Worm (Caenorhabditis elegans) whole organism, mixed stage, embryonic: ENCODE results near the gene twk-7.

Source experiments
- M03D4.4 ChIP-seq: sonication (generic microtip); optimal IDR thresholded peaks from 2 replicates; lab custom pipeline; 2017; ENCODE audit warnings: mild to moderate bottlenecking, missing genetic modification characterization, missing compliant biosample characterization
- bed-3 ChIP-seq: fragments of 200-800 bp; sonication (Bioruptor generic); optimal IDR thresholded peaks from 3 replicates; lab custom pipeline; 2018; ENCODE audit warnings: mild to moderate bottlenecking, missing genetic modification characterization, moderate library complexity, missing compliant biosample characterization
- blmp-1 ChIP-seq: fragments of 150-350 bp; optimal IDR thresholded peaks from 2 replicates; lab custom pipeline; 2014; ENCODE audit warnings: missing biosample characterization, missing genetic modification characterization
- ceh-39 ChIP-seq: fragments of 150-350 bp; optimal IDR thresholded peaks from 2 replicates; lab custom pipeline; 2014; ENCODE audit warnings: missing biosample characterization, missing genetic modification characterization
- ceh-43 ChIP-seq: fragments of 200-800 bp; sonication (Bioruptor generic); optimal IDR thresholded peaks from 2 replicates; lab custom pipeline; 2018; ENCODE audit warnings: mild to moderate bottlenecking, missing genetic modification characterization, moderate library complexity, missing compliant biosample characterization
- ceh-83 ChIP-seq: fragments of 200-800 bp; sonication (Bioruptor generic); optimal IDR thresholded peaks from 2 replicates; lab custom pipeline; 2018; ENCODE audit warnings: mild to moderate bottlenecking, missing genetic modification characterization, missing compliant biosample characterization
- ces-1 ChIP-seq: fragments of 150-350 bp; optimal IDR thresholded peaks from 2 replicates; lab custom pipeline; 2014; ENCODE audit warnings: missing biosample characterization, missing genetic modification reagents, missing genetic modification characterization
- cnd-1 ChIP-seq: fragments of 200-800 bp; sonication (Bioruptor generic); optimal IDR thresholded peaks from 2 replicates; lab custom pipeline; 2018; ENCODE audit warnings: mild to moderate bottlenecking, missing genetic modification characterization, missing compliant biosample characterization
- elt-1 ChIP-seq: sonication (generic microtip); optimal IDR thresholded peaks from 2 replicates; lab custom pipeline; 2017; ENCODE audit warnings: missing genetic modification characterization, mild to moderate bottlenecking, missing compliant biosample characterization, antibody characterized with exemption, moderate library complexity, borderline replicate concordance; ENCODE audit not compliant: insufficient read depth
- elt-3 ChIP-seq: fragments of 150-350 bp; optimal IDR thresholded peaks from 2 replicates; lab custom pipeline; 2014; ENCODE audit warnings: missing biosample characterization, missing genetic modification characterization
- flh-1 ChIP-seq: fragments of 200-800 bp; sonication (Bioruptor generic); optimal IDR thresholded peaks from 2 replicates; lab custom pipeline; 2018; ENCODE audit warnings: mild to moderate bottlenecking, missing genetic modification characterization, moderate library complexity, missing compliant biosample characterization
- hlh-1 ChIP-seq: fragments of 150-350 bp; optimal IDR thresholded peaks from 2 replicates; lab custom pipeline; 2014; ENCODE audit warnings: missing biosample characterization, missing genetic modification reagents, missing genetic modification characterization
- lin-13 ChIP-seq: fragments of 150-350 bp; optimal IDR thresholded peaks from 2 replicates; lab custom pipeline; 2014; ENCODE audit warnings: missing biosample characterization, missing genetic modification characterization
- lsy-2 ChIP-seq: fragments of 150-350 bp; optimal IDR thresholded peaks from 2 replicates; lab custom pipeline; 2014; ENCODE audit warnings: missing biosample characterization, missing genetic modification characterization
- mep-1 ChIP-seq: fragments of 150-350 bp; optimal IDR thresholded peaks from 2 replicates; lab custom pipeline; 2017; ENCODE audit warnings: missing biosample characterization, missing genetic modification reagents, missing genetic modification characterization, inconsistent platforms
- mls-2 ChIP-seq: sonication (generic microtip); optimal IDR thresholded peaks from 2 replicates; lab custom pipeline; 2016; ENCODE audit warnings: mild to moderate bottlenecking, missing genetic modification characterization, moderate library complexity, missing compliant biosample characterization
- nhr-2 ChIP-seq: fragments of 150-350 bp; optimal IDR thresholded peaks from 2 replicates; lab custom pipeline; 2014; ENCODE audit warnings: missing biosample characterization, missing genetic modification characterization
- nhr-237 ChIP-seq: fragments of 150-350 bp; optimal IDR thresholded peaks from 2 replicates; lab custom pipeline; 2014; ENCODE audit warnings: missing biosample characterization, missing genetic modification characterization
- nhr-28 ChIP-seq: fragments of 150-350 bp; optimal IDR thresholded peaks from 2 replicates; lab custom pipeline; 2014; ENCODE audit warnings: missing biosample characterization, missing genetic modification characterization
- nhr-76 ChIP-seq: sonication (generic microtip); optimal IDR thresholded peaks from 2 replicates; lab custom pipeline; 2017; ENCODE audit warnings: missing biosample characterization, missing genetic modification characterization
- pha-4 ChIP-seq: fragments of 150-350 bp; optimal IDR thresholded peaks from 2 replicates; lab custom pipeline; 2018; ENCODE audit warnings: missing biosample characterization, missing genetic modification reagents, missing genetic modification characterization
- sem-2 ChIP-seq: fragments of 200-800 bp; sonication (Bioruptor generic); optimal IDR thresholded peaks from 2 replicates; lab custom pipeline; 2018; ENCODE audit warnings: mild to moderate bottlenecking, missing genetic modification characterization, missing compliant biosample characterization
- snpc-4 ChIP-seq: fragments of 150-350 bp; optimal IDR thresholded peaks from 2 replicates; lab custom pipeline; 2014; ENCODE audit warnings: missing biosample characterization, missing genetic modification characterization
- sptf-1 ChIP-seq: sonication (generic microtip); optimal IDR thresholded peaks from 2 replicates; lab custom pipeline; 2017; ENCODE audit warnings: mild to moderate bottlenecking, missing genetic modification characterization, moderate library complexity, missing compliant biosample characterization
- tbx-8 ChIP-seq: fragments of 200-800 bp; sonication (Bioruptor generic); optimal IDR thresholded peaks from 2 replicates; lab custom pipeline; 2018; ENCODE audit warnings: mild to moderate bottlenecking, missing genetic modification characterization, moderate library complexity, missing compliant biosample characterization
- unc-120 ChIP-seq: sonication (generic microtip); optimal IDR thresholded peaks from 2 replicates; lab custom pipeline; 2017; ENCODE audit warnings: missing genetic modification characterization, missing compliant biosample characterization; ENCODE audit not compliant: poor library complexity, severe bottlenecking
- unc-39 ChIP-seq: fragments of 150-350 bp; optimal IDR thresholded peaks from 2 replicates; lab custom pipeline; 2014; ENCODE audit warnings: missing biosample characterization, missing genetic modification characterization
- unc-62 ChIP-seq: fragments of 150-350 bp; optimal IDR thresholded peaks from 2 replicates; lab custom pipeline; 2014; ENCODE audit warnings: missing biosample characterization, missing genetic modification reagents, missing genetic modification characterization
- ztf-11 ChIP-seq: fragments of 150-350 bp; optimal IDR thresholded peaks from 2 replicates; lab custom pipeline; 2014; ENCODE audit warnings: missing biosample characterization, missing genetic modification characterization

twk-7 gene

ce11 chrIII:8614490-8614889 is 29.0 kb downstream of the twk-7 start, which contains the start of gene rha-2:
Gene rha-2 (minus strand): TSS chrIII:8614569.
- TF ChIP-seq lin-13 (tag; lab: Kevin White, UChicago) (no peak), lsy-2 (tag; lab: Kevin White, UChicago) (peak; percentile 48), sptf-1 (no peak), blmp-1 (tag; lab: Kevin White, UChicago) (no peak), ces-1 (GFP tag; lab: Kevin White, UChicago) (peak; percentile 83), unc-39 (no peak), nhr-76 (tag; lab: Kevin White, UChicago) (no peak), nhr-237 (tag; lab: Kevin White, UChicago) (peak; percentile 23), flh-1 (GFP tag; lab: Kevin White, UChicago) (no peak), nhr-2 (tag; lab: Kevin White, UChicago) (no peak), mep-1 (tag; lab: Kevin White, UChicago) (no peak), ceh-83 (GFP tag; lab: Kevin White, UChicago) (no peak), elt-3 (tag; lab: Kevin White, UChicago) (no peak), mls-2 (tag; lab: Kevin White, UChicago) (no peak), ztf-11 (tag; lab: Kevin White, UChicago) (no peak), ceh-43 (GFP tag; lab: Kevin White, UChicago) (no peak)

ce11 chrIII:8613573-8613972 is 30.0 kb downstream of the twk-7 start:
- TF ChIP-seq unc-39: no peak
- TF ChIP-seq sem-2: no peak
- no peak for TF ChIP-seq lin-13 (tag; lab: Kevin White, UChicago)
- no peak for TF ChIP-seq ceh-39 (tag; lab: Kevin White, UChicago)
- TF ChIP-seq snpc-4 (tag; lab: Kevin White, UChicago): no peak
- TF ChIP-seq nhr-2 (tag; lab: Kevin White, UChicago): no peak
- TF ChIP-seq ceh-43 (GFP tag; lab: Kevin White, UChicago): no peak
- TF ChIP-seq ces-1 (GFP tag; lab: Kevin White, UChicago): no peak

ce11 chrIII:8611282-8611681 is 32.3 kb downstream of the twk-7 start:
- TF ChIP-seq M03D4.4 (tag; lab: Kevin White, UChicago): no peak
- no peak for TF ChIP-seq hlh-1 (tag; lab: Kevin White, UChicago)
- no peak for TF ChIP-seq nhr-76 (tag; lab: Kevin White, UChicago)
- no peak for TF ChIP-seq nhr-237 (tag; lab: Kevin White, UChicago)
- no peak for TF ChIP-seq ceh-83 (GFP tag; lab: Kevin White, UChicago)
- no peak for TF ChIP-seq unc-39
- TF ChIP-seq ceh-39 (tag; lab: Kevin White, UChicago): no peak
- TF ChIP-seq tbx-8 (GFP tag; lab: Kevin White, UChicago): no peak
- no peak for TF ChIP-seq sptf-1
- TF ChIP-seq unc-120 (tag; lab: Kevin White, UChicago): no peak
- no peak for TF ChIP-seq snpc-4 (tag; lab: Kevin White, UChicago)
- TF ChIP-seq bed-3: no peak
- TF ChIP-seq blmp-1 (tag; lab: Kevin White, UChicago): no peak
- no peak for TF ChIP-seq nhr-2 (tag; lab: Kevin White, UChicago)
- no peak for TF ChIP-seq ztf-11 (tag; lab: Kevin White, UChicago)
- TF ChIP-seq cnd-1: no peak
- TF ChIP-seq nhr-28 (tag; lab: Kevin White, UChicago): no peak

ce11 chrIII:8609683-8610082 is 33.9 kb downstream of the twk-7 start, which contains the start of gene C06E1.9:
Gene C06E1.9 (minus strand): TSS chrIII:8609783.
- TF ChIP-seq unc-39 (no peak), unc-62 (GFP tag; lab: Kevin White, UChicago) (no peak), blmp-1 (tag; lab: Kevin White, UChicago) (no peak), nhr-237 (tag; lab: Kevin White, UChicago) (no peak), sem-2 (no peak), ceh-43 (GFP tag; lab: Kevin White, UChicago) (no peak), hlh-1 (tag; lab: Kevin White, UChicago) (no peak), elt-1 (no peak), mep-1 (tag; lab: Kevin White, UChicago) (no peak), pha-4 (tag; lab: Kevin White, UChicago) (no peak), lsy-2 (tag; lab: Kevin White, UChicago) (no peak), cnd-1 (no peak)
- TF ChIP-seq, all 35 proteins: peak for 0

- TF ChIP-seq tbx-8 (GFP tag; lab: Kevin White, UChicago): no peak
- no peak for TF ChIP-seq elt-3 (tag; lab: Kevin White, UChicago)
- no peak for TF ChIP-seq blmp-1 (tag; lab: Kevin White, UChicago)
Observed at ce11 chrIII:8605532-8605931, 38.0 kb downstream of the twk-7 start, which contains the start of gene C06E1.1. Gene C06E1.1 (plus strand): TSS chrIII:8605832.
